Worm (Caenorhabditis elegans) whole organism, young adult: ENCODE data around the gene F53A9.8.
"Not testable (repeated sequence)": the region's sequence is repeated elsewhere in the genome, so short reads cannot be mapped to it uniquely, and the experiment has no call there.

Experiments
- C06A6.2 ChIP-seq: fragments of 200-800 bp; sonication (Bioruptor generic); conservative IDR thresholded peaks from 2 replicates; pipeline ENCODE4 v1.3.6; 2022; ENCODE audit warnings: missing genetic modification characterization, missing compliant biosample characterization
- C17E4.6 ChIP-seq: fragments of 200-800 bp; sonication (Bioruptor generic); IDR thresholded peaks from 2 replicates; pipeline ENCODE4 v1.3.6; 2022; ENCODE audit warnings: missing genetic modification reagents, missing genetic modification characterization, missing compliant biosample characterization
- F22D6.2 ChIP-seq: sonication (generic microtip); optimal IDR thresholded peaks from 2 replicates; lab custom pipeline; 2016; ENCODE audit warnings: mild to moderate bottlenecking, missing genetic modification characterization, missing compliant biosample characterization
- F33H1.4 ChIP-seq: fragments of 200-800 bp; sonication (Bioruptor generic); IDR thresholded peaks from 2 replicates; pipeline ENCODE4 v1.3.6; 2022; ENCODE audit warnings: missing genetic modification reagents, missing genetic modification characterization, missing compliant biosample characterization
- F37B4.10 ChIP-seq: fragments of 200-800 bp; sonication (Bioruptor generic); IDR thresholded peaks from 2 replicates; pipeline ENCODE4 v1.3.6; 2022; ENCODE audit warnings: missing genetic modification characterization, missing compliant biosample characterization
- F55B11.4 ChIP-seq: sonication (generic microtip); optimal IDR thresholded peaks from 2 replicates; lab custom pipeline; 2016; ENCODE audit warnings: missing compliant biosample characterization, missing genetic modification characterization, borderline replicate concordance; ENCODE audit not compliant: insufficient read depth
- K11D2.4 ChIP-seq: fragments of 200-800 bp; sonication (Bioruptor generic); IDR thresholded peaks from 2 replicates; pipeline ENCODE4 v1.3.6; 2022; ENCODE audit warnings: missing genetic modification reagents, missing genetic modification characterization, missing compliant biosample characterization
- Y56A3A.18 ChIP-seq: fragments of 200-800 bp; sonication (Bioruptor generic); IDR thresholded peaks from 2 replicates; pipeline ENCODE4 v1.3.6; 2022; ENCODE audit warnings: missing genetic modification reagents, missing genetic modification characterization, missing compliant biosample characterization
- ZK185.1 ChIP-seq: sonication (generic microtip); optimal IDR thresholded peaks from 2 replicates; lab custom pipeline; 2016; ENCODE audit warnings: mild to moderate bottlenecking, missing genetic modification characterization, missing compliant biosample characterization; ENCODE audit not compliant: poor library complexity, severe bottlenecking
- athp-1 ChIP-seq: sonication (generic microtip); optimal IDR thresholded peaks from 2 replicates; lab custom pipeline; 2017; ENCODE audit warnings: mild to moderate bottlenecking, missing genetic modification characterization, missing compliant biosample characterization
- cebp-2 ChIP-seq: fragments of 200-800 bp; sonication (Bioruptor generic); IDR thresholded peaks from 2 replicates; pipeline ENCODE4 v1.3.6; 2022; ENCODE audit warnings: missing genetic modification characterization, missing compliant biosample characterization
- ceh-27 ChIP-seq: fragments of 200-800 bp; sonication (Bioruptor generic); optimal IDR thresholded peaks from 2 replicates; lab custom pipeline; 2018; ENCODE audit warnings: mild to moderate bottlenecking, missing genetic modification characterization, moderate library complexity, missing compliant biosample characterization
- ceh-40 ChIP-seq: fragments of 200-800 bp; sonication (Bioruptor generic); IDR thresholded peaks from 2 replicates; pipeline ENCODE4 v1.3.6; 2022; ENCODE audit warnings: missing genetic modification characterization, missing compliant biosample characterization
- dpff-1 ChIP-seq: sonication (generic microtip); optimal IDR thresholded peaks from 2 replicates; lab custom pipeline; 2017; ENCODE audit warnings: mild to moderate bottlenecking, missing genetic modification characterization, missing compliant biosample characterization
- dpl-1 ChIP-seq: fragments of 150-350 bp; optimal IDR thresholded peaks from 2 replicates; lab custom pipeline; 2014; ENCODE audit warnings: missing biosample characterization, missing genetic modification reagents, missing genetic modification characterization
- efl-1 ChIP-seq: fragments of 150-350 bp; optimal IDR thresholded peaks from 2 replicates; lab custom pipeline; 2014; ENCODE audit warnings: missing biosample characterization, missing genetic modification reagents, missing genetic modification characterization
- egrh-3 ChIP-seq: fragments of 200-800 bp; sonication (Bioruptor generic); IDR thresholded peaks from 2 replicates; pipeline ENCODE4 v1.3.6; 2022; ENCODE audit warnings: missing genetic modification reagents, missing genetic modification characterization, missing compliant biosample characterization
- hmg-20 ChIP-seq: fragments of 200-800 bp; sonication (Bioruptor generic); IDR thresholded peaks from 2 replicates; pipeline ENCODE4 v1.3.6; 2022; ENCODE audit warnings: missing genetic modification reagents, missing genetic modification characterization, missing compliant biosample characterization
- hrde-1 ChIP-seq: sonication (generic microtip); optimal IDR thresholded peaks from 2 replicates; lab custom pipeline; 2016; ENCODE audit warnings: missing genetic modification characterization, mild to moderate bottlenecking, missing compliant biosample characterization, moderate library complexity, missing genotype, missing genetic modification reagents, borderline replicate concordance
- hsf-1 ChIP-seq: fragments of 200-800 bp; sonication (Bioruptor generic); IDR thresholded peaks from 2 replicates; pipeline ENCODE4 v1.3.6; 2022; ENCODE audit warnings: missing genetic modification reagents, missing genetic modification characterization, missing compliant biosample characterization
- lag-1 ChIP-seq: fragments of 200-800 bp; sonication (Bioruptor generic); IDR thresholded peaks from 2 replicates; pipeline ENCODE4 v1.3.6; 2022; ENCODE audit warnings: missing genetic modification reagents, missing genetic modification characterization, missing compliant biosample characterization
- lin-26 ChIP-seq: fragments of 200-800 bp; sonication (Bioruptor generic); IDR thresholded peaks from 2 replicates; pipeline ENCODE4 v1.3.6; 2022; ENCODE audit warnings: missing genetic modification reagents, missing genetic modification characterization, missing compliant biosample characterization
- mel-28 ChIP-seq: sonication (generic microtip); optimal IDR thresholded peaks from 2 replicates; lab custom pipeline; 2016; ENCODE audit warnings: borderline replicate concordance, mild to moderate bottlenecking, missing genetic modification characterization, missing compliant biosample characterization
- mes-4 ChIP-seq: sonication (generic microtip); optimal IDR thresholded peaks from 2 replicates; lab custom pipeline; 2016; ENCODE audit warnings: missing genotype, missing genetic modification characterization, missing compliant biosample characterization
- nfya-1 ChIP-seq: sonication (generic microtip); optimal IDR thresholded peaks from 2 replicates; lab custom pipeline; 2017; ENCODE audit warnings: antibody characterized with exemption, missing compliant biosample characterization, missing genetic modification characterization, borderline replicate concordance; ENCODE audit not compliant: insufficient read depth
- nfya-2 ChIP-seq: fragments of 200-800 bp; sonication (Bioruptor generic); IDR thresholded peaks from 2 replicates; pipeline ENCODE4 v1.3.6; 2022; ENCODE audit warnings: missing genetic modification reagents, missing genetic modification characterization, missing compliant biosample characterization
- nhr-80 ChIP-seq: sonication (generic microtip); optimal IDR thresholded peaks from 2 replicates; lab custom pipeline; 2016; ENCODE audit warnings: missing genetic modification characterization, missing compliant biosample characterization
- rec-8 ChIP-seq, 2 experiments: sonication (generic microtip); optimal IDR thresholded peaks; 2 replicates each; lab custom pipeline; 2016; ENCODE audit warnings: mild to moderate bottlenecking in 2 of 2, missing genetic modification characterization in 2 of 2, missing genetic modification reagents in 2 of 2, missing genotype in 2 of 2, missing biosample characterization in 1 of 2, missing compliant biosample characterization in 1 of 2, moderate library complexity in 1 of 2
- rpc-1 ChIP-seq, 2 experiments: fragments of 150-350 bp in 1 of 2; sonication (generic microtip) in 1 of 2; optimal IDR thresholded peaks; 2 replicates each; lab custom pipeline; 2014 to 2018; ENCODE audit warnings: missing biosample characterization in 1 of 2, missing genetic modification characterization in 1 of 2, missing genetic modification reagents in 1 of 2, missing genotype in 1 of 2
- snpc-3.4 ChIP-seq: sonication (generic microtip); optimal IDR thresholded peaks from 2 replicates; lab custom pipeline; 2017; ENCODE audit warnings: missing genetic modification characterization, mild to moderate bottlenecking, missing compliant biosample characterization, antibody characterized with exemption, moderate library complexity, missing genotype, missing genetic modification reagents
- snpc-4 ChIP-seq, 5 experiments: fragments of 150-350 bp in 1 of 5; sonication (generic microtip) in 4 of 5; optimal IDR thresholded peaks; 2 replicates each; lab custom pipeline; 2014 to 2018; ENCODE audit warnings: missing genetic modification characterization in 5 of 5, missing biosample characterization in 3 of 5, antibody characterized with exemption in 2 of 5, mild to moderate bottlenecking in 2 of 5, missing compliant biosample characterization in 2 of 5, missing genotype in 2 of 5, moderate library complexity in 2 of 5, missing genetic modification reagents in 1 of 5
- somi-1 ChIP-seq: fragments of 200-800 bp; sonication (Bioruptor generic); optimal IDR thresholded peaks from 2 replicates; lab custom pipeline; 2018; ENCODE audit warnings: mild to moderate bottlenecking, missing genetic modification characterization, missing compliant biosample characterization
- tbx-9 ChIP-seq: sonication (generic microtip); optimal IDR thresholded peaks from 2 replicates; lab custom pipeline; 2016; ENCODE audit warnings: borderline replicate concordance, missing genetic modification characterization, inconsistent platforms, missing compliant biosample characterization
- tlf-1 ChIP-seq: fragments of 200-800 bp; sonication (Bioruptor generic); optimal IDR thresholded peaks from 2 replicates; lab custom pipeline; 2018; ENCODE audit warnings: mild to moderate bottlenecking, missing genetic modification characterization, missing compliant biosample characterization
- zfh-2 ChIP-seq: fragments of 200-800 bp; sonication (Bioruptor generic); conservative IDR thresholded peaks from 2 replicates; pipeline ENCODE4 v1.3.6; 2022; ENCODE audit warnings: missing genetic modification reagents, missing genetic modification characterization, missing compliant biosample characterization
- zim-3 ChIP-seq: sonication (generic microtip); optimal IDR thresholded peaks from 2 replicates; lab custom pipeline; 2017; ENCODE audit warnings: mild to moderate bottlenecking, missing genetic modification characterization, moderate library complexity, missing compliant biosample characterization
- ztf-28 ChIP-seq: fragments of 200-800 bp; sonication (Bioruptor generic); IDR thresholded peaks from 2 replicates; pipeline ENCODE4 v1.3.6; 2022; ENCODE audit warnings: missing genetic modification reagents, missing genetic modification characterization, missing compliant biosample characterization

The F53A9.8 gene

ce11 chrX:8731822-8732221 lies 13.1 kb upstream of the F53A9.8 start, which contains the start of gene M02D8.6:
Gene M02D8.6 (minus strand): TSS chrX:8731922.
- TF ChIP-seq mel-28; ZK185.1 (tag; lab: Kevin White, UChicago); lag-1 (GFP tag; lab: Robert Waterston, UW): not testable (repeated sequence)

- TF ChIP-seq ceh-40 (GFP tag; lab: Robert Waterston, UW) (no peak), tbx-9 (tag; lab: Kevin White, UChicago) (no peak), hsf-1 (GFP tag; lab: Robert Waterston, UW) (no peak), dpff-1 (tag; lab: Kevin White, UChicago) (no peak), nhr-80 (no peak), mes-4 (tag; lab: Kevin White, UChicago) (no peak), ztf-28 (GFP tag; lab: Robert Waterston, UW) (no peak), C06A6.2 (no peak), hmg-20 (no peak), zim-3 (tag; lab: Kevin White, UChicago) (no peak), cebp-2 (GFP tag; lab: Robert Waterston, UW) (no peak), F33H1.4 (GFP tag; lab: Robert Waterston, UW) (no peak)
- TF ChIP-seq, all 124 proteins: peak for 0
These were observed 8.6 kb upstream of the F53A9.8 start, which contains the start of gene EGAP4.1 for ce11 chrX:8727306-8727705. Gene EGAP4.1 (minus strand): TSS chrX:8727406.

- TF ChIP-seq hsf-1 (GFP tag; lab: Robert Waterston, UW), result no peak
- peak; percentile 27 for TF ChIP-seq somi-1 (GFP tag; lab: Kevin White, UChicago)
- TF ChIP-seq, all 124 proteins: peak for 1
These were observed 5.1 kb upstream of the F53A9.8 start for ce11 chrX:8723840-8724239.

- TF ChIP-seq nfya-2 (GFP tag; lab: Robert Waterston, UW) (no peak), egrh-3 (GFP tag; lab: Robert Waterston, UW) (peak; percentile 84)
These were observed 4.5 kb upstream of the F53A9.8 start, which contains the start of gene tnt-2 for ce11 chrX:8723127-8723600. Gene tnt-2 (minus strand): TSS chrX:8723550.

- no peak for TF ChIP-seq F55B11.4
- TF ChIP-seq mel-28, result no peak
- TF ChIP-seq, all 124 proteins: peak for 0
These were observed 2.6 kb upstream of the F53A9.8 start for ce11 chrX:8721273-8721672.

- TF ChIP-seq snpc-3.4 (tag; lab: Kevin White, UChicago), result no peak
- no peak for TF ChIP-seq athp-1 (tag; lab: Kevin White, UChicago)
- TF ChIP-seq lin-26, result no peak
- no peak for TF ChIP-seq zfh-2 (GFP tag; lab: Robert Waterston, UW)
- no peak for TF ChIP-seq C17E4.6 (GFP tag; lab: Robert Waterston, UW)
- no peak for TF ChIP-seq F37B4.10 (GFP tag; lab: Robert Waterston, UW)
- no peak for TF ChIP-seq snpc-4 (GFP tag; optimal IDR thresholded peaks at IDR 0.05; lab: Kevin White, UChicago)
- no peak for TF ChIP-seq snpc-4 (tag; optimal IDR thresholded peaks at IDR 0.05; lab: Kevin White, UChicago)
These were observed 2.0 kb upstream of the F53A9.8 start, which contains the start of gene F53A9.9 for ce11 chrX:8720658-8721057. Gene F53A9.9 (minus strand): TSS chrX:8720758.

- no peak for TF ChIP-seq ceh-27
- no peak for TF ChIP-seq F22D6.2
- TF ChIP-seq K11D2.4, result no peak
- no peak for TF ChIP-seq rpc-1 (optimal IDR thresholded peaks at IDR 0.05; lab: Kevin White, UChicago)
- TF ChIP-seq rpc-1 (tag; optimal IDR thresholded peaks at IDR 0.05; lab: Kevin White, UChicago), result no peak
- TF ChIP-seq tlf-1 (GFP tag; lab: Kevin White, UChicago), result no peak
- TF ChIP-seq nfya-1 (tag; lab: Kevin White, UChicago), result no peak
- TF ChIP-seq efl-1 (GFP tag; lab: Kevin White, UChicago), result no peak
- TF ChIP-seq rec-8 (tag; optimal IDR thresholded peaks at IDR 0.05; lab: Kevin White, UChicago), result no peak
- TF ChIP-seq Y56A3A.18, result no peak
- no peak for TF ChIP-seq dpl-1 (GFP tag; lab: Kevin White, UChicago)
- no peak for TF ChIP-seq hrde-1 (tag; lab: Kevin White, UChicago)
These were observed 1.2 kb upstream of the F53A9.8 start for ce11 chrX:8719888-8720287.
